Fruit fly (Drosophila melanogaster): Measurements from ENCODE around the gene lds.

dm6 chr3R:7970640-7971039, 50.4 kb downstream of the lds start:
- TF ChIP-seq CTCF (optimal IDR thresholded peaks at IDR 0.05), result no peak
- TF ChIP-seq CG8478 (optimal IDR thresholded peaks at IDR 0.05), result no peak
